Worm (Caenorhabditis elegans) whole organism, young adult: ENCODE data around the gene nhr-207.

Experiments used
- B0019.2 ChIP-seq: fragments of 200-800 bp; sonication (Bioruptor generic); conservative IDR thresholded peaks from 2 replicates; pipeline ENCODE4 v1.3.6; 2022; ENCODE audit warnings: missing genetic modification reagents, missing genetic modification characterization, missing compliant biosample characterization
- B0261.1 ChIP-seq: sonication (generic microtip); optimal IDR thresholded peaks from 2 replicates; lab custom pipeline; 2016; ENCODE audit warnings: mild to moderate bottlenecking, missing genetic modification characterization, moderate library complexity, missing compliant biosample characterization
- F10E7.11 ChIP-seq: sonication (generic microtip); optimal IDR thresholded peaks from 2 replicates; lab custom pipeline; 2017; ENCODE audit warnings: mild to moderate bottlenecking, missing genetic modification characterization, moderate library complexity, missing compliant biosample characterization
- F23B12.7 ChIP-seq: sonication (generic microtip); optimal IDR thresholded peaks from 2 replicates; lab custom pipeline; 2017; ENCODE audit warnings: missing genetic modification characterization, mild to moderate bottlenecking, missing compliant biosample characterization, antibody characterized with exemption, moderate library complexity; ENCODE audit not compliant: insufficient read depth
- F33H1.4 ChIP-seq: fragments of 200-800 bp; sonication (Bioruptor generic); IDR thresholded peaks from 2 replicates; pipeline ENCODE4 v1.3.6; 2022; ENCODE audit warnings: missing genetic modification reagents, missing genetic modification characterization, missing compliant biosample characterization
- F52B5.7 ChIP-seq: sonication (generic microtip); optimal IDR thresholded peaks from 2 replicates; lab custom pipeline; 2016; ENCODE audit warnings: mild to moderate bottlenecking, missing genetic modification characterization, missing compliant biosample characterization
- F57C9.4 ChIP-seq: sonication (generic microtip); optimal IDR thresholded peaks from 2 replicates; lab custom pipeline; 2017; ENCODE audit warnings: mild to moderate bottlenecking, missing genetic modification characterization, missing compliant biosample characterization
- K11D2.4 ChIP-seq: fragments of 200-800 bp; sonication (Bioruptor generic); IDR thresholded peaks from 2 replicates; pipeline ENCODE4 v1.3.6; 2022; ENCODE audit warnings: missing genetic modification reagents, missing genetic modification characterization, missing compliant biosample characterization
- K12H6.12 ChIP-seq: fragments of 200-800 bp; sonication (Bioruptor generic); optimal IDR thresholded peaks from 2 replicates; lab custom pipeline; 2018; ENCODE audit warnings: mild to moderate bottlenecking, missing genetic modification characterization, missing compliant biosample characterization
- T07F8.4 ChIP-seq: sonication (generic microtip); optimal IDR thresholded peaks from 2 replicates; lab custom pipeline; 2016; ENCODE audit warnings: mild to moderate bottlenecking, missing genetic modification characterization, moderate library complexity, missing compliant biosample characterization
- Y67H2A.10 ChIP-seq: fragments of 200-800 bp; sonication (Bioruptor generic); conservative IDR thresholded peaks from 2 replicates; pipeline ENCODE4 v1.3.6; 2022; ENCODE audit warnings: missing genetic modification reagents, missing genetic modification characterization, missing compliant biosample characterization
- Y95B8A.8 ChIP-seq: fragments of 200-800 bp; sonication (Bioruptor generic); IDR thresholded peaks from 2 replicates; pipeline ENCODE4 v1.3.6; 2022; ENCODE audit warnings: missing genetic modification reagents, missing genetic modification characterization, missing compliant biosample characterization
- ZK185.1 ChIP-seq: sonication (generic microtip); optimal IDR thresholded peaks from 2 replicates; lab custom pipeline; 2016; ENCODE audit warnings: mild to moderate bottlenecking, missing genetic modification characterization, missing compliant biosample characterization; ENCODE audit not compliant: poor library complexity, severe bottlenecking
- akir-1 ChIP-seq: fragments of 200-800 bp; sonication (Bioruptor generic); optimal IDR thresholded peaks from 2 replicates; lab custom pipeline; 2018; ENCODE audit warnings: mild to moderate bottlenecking, missing genetic modification characterization, moderate library complexity, missing compliant biosample characterization
- atf-7 ChIP-seq: sonication (generic microtip); optimal IDR thresholded peaks from 2 replicates; lab custom pipeline; 2017; ENCODE audit warnings: mild to moderate bottlenecking, missing genetic modification characterization, missing compliant biosample characterization
- athp-1 ChIP-seq: sonication (generic microtip); optimal IDR thresholded peaks from 2 replicates; lab custom pipeline; 2017; ENCODE audit warnings: mild to moderate bottlenecking, missing genetic modification characterization, missing compliant biosample characterization
- attf-5 ChIP-seq: fragments of 200-800 bp; sonication (Bioruptor generic); optimal IDR thresholded peaks from 2 replicates; lab custom pipeline; 2018; ENCODE audit warnings: mild to moderate bottlenecking, missing genetic modification characterization, missing compliant biosample characterization
- bed-1 ChIP-seq: fragments of 200-800 bp; sonication (Bioruptor generic); IDR thresholded peaks from 2 replicates; pipeline ENCODE4 v1.3.6; 2022; ENCODE audit warnings: missing genetic modification reagents, missing genetic modification characterization, missing compliant biosample characterization
- cebp-1 ChIP-seq, 2 experiments: fragments of 200-800 bp in 1 of 2; sonication (Bioruptor generic) in 1 of 2; sonication (generic microtip) in 1 of 2; IDR thresholded peaks in 1 of 2; optimal IDR thresholded peaks in 1 of 2; 2 replicates each; pipeline versions ENCODE4 v1.3.6 to Lab custom; 2017 to 2022; ENCODE audit warnings: missing compliant biosample characterization in 2 of 2, missing genetic modification characterization in 2 of 2, mild to moderate bottlenecking in 1 of 2, missing genetic modification reagents in 1 of 2, moderate library complexity in 1 of 2
- ceh-91 ChIP-seq: fragments of 200-800 bp; sonication (Bioruptor generic); IDR thresholded peaks from 2 replicates; pipeline ENCODE4 v1.3.6; 2022; ENCODE audit warnings: missing genetic modification reagents, missing genetic modification characterization, missing compliant biosample characterization
- die-1 ChIP-seq: sonication (generic microtip); optimal IDR thresholded peaks from 2 replicates; lab custom pipeline; 2016; ENCODE audit warnings: missing genotype, mild to moderate bottlenecking, missing genetic modification characterization, missing compliant biosample characterization
- dox-1 ChIP-seq: fragments of 200-800 bp; sonication (Bioruptor generic); IDR thresholded peaks from 2 replicates; pipeline ENCODE4 v1.3.6; 2022; ENCODE audit warnings: missing genetic modification reagents, missing genetic modification characterization, missing compliant biosample characterization
- dpl-1 ChIP-seq: fragments of 150-350 bp; optimal IDR thresholded peaks from 2 replicates; lab custom pipeline; 2014; ENCODE audit warnings: missing biosample characterization, missing genetic modification reagents, missing genetic modification characterization
- efl-1 ChIP-seq: fragments of 150-350 bp; optimal IDR thresholded peaks from 2 replicates; lab custom pipeline; 2014; ENCODE audit warnings: missing biosample characterization, missing genetic modification reagents, missing genetic modification characterization
- egl-18 ChIP-seq: fragments of 200-800 bp; sonication (Bioruptor generic); IDR thresholded peaks from 2 replicates; pipeline ENCODE4 v1.3.6; 2022; ENCODE audit warnings: missing genetic modification reagents, missing genetic modification characterization, missing compliant biosample characterization
- ekl-4 ChIP-seq: fragments of 200-800 bp; sonication (Bioruptor generic); IDR thresholded peaks from 2 replicates; pipeline ENCODE4 v1.3.6; 2022; ENCODE audit warnings: missing genetic modification reagents, missing genetic modification characterization, missing compliant biosample characterization
- him-1 ChIP-seq: sonication (generic microtip); optimal IDR thresholded peaks from 2 replicates; lab custom pipeline; 2016; ENCODE audit warnings: missing genotype, missing genetic modification reagents, missing genetic modification characterization, missing compliant biosample characterization
- hlh-26 ChIP-seq: fragments of 200-800 bp; sonication (Bioruptor generic); conservative IDR thresholded peaks from 2 replicates; pipeline ENCODE4 v1.3.6; 2022; ENCODE audit warnings: missing genetic modification reagents, missing genetic modification characterization, missing compliant biosample characterization
- hsf-1 ChIP-seq: fragments of 200-800 bp; sonication (Bioruptor generic); IDR thresholded peaks from 2 replicates; pipeline ENCODE4 v1.3.6; 2022; ENCODE audit warnings: missing genetic modification reagents, missing genetic modification characterization, missing compliant biosample characterization
- let-526 ChIP-seq: fragments of 200-800 bp; sonication (Bioruptor generic); IDR thresholded peaks from 2 replicates; pipeline ENCODE4 v1.3.6; 2022; ENCODE audit warnings: missing genetic modification reagents, missing genetic modification characterization, missing compliant biosample characterization
- let-607 ChIP-seq, 2 experiments: fragments of 200-800 bp in 1 of 2; sonication (Bioruptor generic) in 1 of 2; sonication (generic microtip) in 1 of 2; optimal IDR thresholded peaks; 2 replicates each; lab custom pipeline; 2016 to 2018; ENCODE audit warnings: mild to moderate bottlenecking in 2 of 2, missing compliant biosample characterization in 2 of 2, missing genetic modification characterization in 2 of 2, moderate library complexity in 2 of 2, missing genotype in 1 of 2
- lin-26 ChIP-seq: fragments of 200-800 bp; sonication (Bioruptor generic); IDR thresholded peaks from 2 replicates; pipeline ENCODE4 v1.3.6; 2022; ENCODE audit warnings: missing genetic modification reagents, missing genetic modification characterization, missing compliant biosample characterization
- lin-40 ChIP-seq: sonication (generic microtip); optimal IDR thresholded peaks from 2 replicates; lab custom pipeline; 2016; ENCODE audit warnings: missing genetic modification characterization, mild to moderate bottlenecking, missing compliant biosample characterization, missing genotype, missing genetic modification reagents
- lsy-27 ChIP-seq: sonication (generic microtip); optimal IDR thresholded peaks from 2 replicates; lab custom pipeline; 2017; ENCODE audit warnings: missing genetic modification characterization, mild to moderate bottlenecking, missing compliant biosample characterization, antibody characterized with exemption, missing genotype, borderline replicate concordance; ENCODE audit not compliant: insufficient read depth
- mes-4 ChIP-seq: sonication (generic microtip); optimal IDR thresholded peaks from 2 replicates; lab custom pipeline; 2016; ENCODE audit warnings: missing genotype, missing genetic modification characterization, missing compliant biosample characterization
- nfyb-1 ChIP-seq: fragments of 200-800 bp; sonication (Bioruptor generic); IDR thresholded peaks from 2 replicates; pipeline ENCODE4 v1.3.6; 2022; ENCODE audit warnings: missing genetic modification reagents, missing genetic modification characterization, missing compliant biosample characterization
- nhr-120 ChIP-seq: fragments of 200-800 bp; sonication (Bioruptor generic); IDR thresholded peaks from 2 replicates; pipeline ENCODE4 v1.3.6; 2022; ENCODE audit warnings: missing genetic modification characterization, missing compliant biosample characterization
- nhr-179 ChIP-seq: sonication (generic microtip); optimal IDR thresholded peaks from 2 replicates; lab custom pipeline; 2016; ENCODE audit warnings: mild to moderate bottlenecking, missing genetic modification characterization, missing compliant biosample characterization
- pbrm-1 ChIP-seq: fragments of 200-800 bp; sonication (Bioruptor generic); IDR thresholded peaks from 2 replicates; pipeline ENCODE4 v1.3.6; 2022; ENCODE audit warnings: missing genetic modification reagents, missing genetic modification characterization, missing compliant biosample characterization
- rcor-1 ChIP-seq: fragments of 200-800 bp; sonication (Bioruptor generic); IDR thresholded peaks from 2 replicates; pipeline ENCODE4 v1.3.6; 2022; ENCODE audit warnings: missing genetic modification reagents, missing genetic modification characterization, missing compliant biosample characterization
- repo-1 ChIP-seq: sonication (generic microtip); optimal IDR thresholded peaks from 2 replicates; lab custom pipeline; 2017; ENCODE audit warnings: mild to moderate bottlenecking, missing genetic modification characterization, missing compliant biosample characterization
- sdz-38 ChIP-seq: sonication (generic microtip); optimal IDR thresholded peaks from 2 replicates; lab custom pipeline; 2016; ENCODE audit warnings: missing genotype, missing genetic modification characterization, missing compliant biosample characterization
- sea-2 ChIP-seq: fragments of 200-800 bp; sonication (Bioruptor generic); IDR thresholded peaks from 2 replicates; pipeline ENCODE4 v1.3.6; 2022; ENCODE audit warnings: missing genetic modification characterization, missing compliant biosample characterization
- snpc-1.1 ChIP-seq: sonication (generic microtip); optimal IDR thresholded peaks from 2 replicates; lab custom pipeline; 2017; ENCODE audit warnings: missing genetic modification characterization, mild to moderate bottlenecking, missing compliant biosample characterization, antibody characterized with exemption, moderate library complexity, missing genotype, missing genetic modification reagents; ENCODE audit not compliant: insufficient read depth
- snpc-4 ChIP-seq, 5 experiments: fragments of 150-350 bp in 1 of 5; sonication (generic microtip) in 4 of 5; optimal IDR thresholded peaks; 2 replicates each; lab custom pipeline; 2014 to 2018; ENCODE audit warnings: missing genetic modification characterization in 5 of 5, missing biosample characterization in 3 of 5, antibody characterized with exemption in 2 of 5, mild to moderate bottlenecking in 2 of 5, missing compliant biosample characterization in 2 of 5, missing genotype in 2 of 5, moderate library complexity in 2 of 5, missing genetic modification reagents in 1 of 5
- tbp1 ChIP-seq: fragments of 200-800 bp; sonication (Bioruptor generic); optimal IDR thresholded peaks from 2 replicates; lab custom pipeline; 2018; ENCODE audit warnings: mild to moderate bottlenecking, missing genetic modification characterization, missing compliant biosample characterization
- ztf-6 ChIP-seq: fragments of 200-800 bp; sonication (Bioruptor generic); IDR thresholded peaks from 2 replicates; pipeline ENCODE4 v1.3.6; 2022; ENCODE audit warnings: missing genetic modification reagents, missing genetic modification characterization, missing compliant biosample characterization

Gene nhr-207

ce11 chrV:12065859-12066258 lies 30.1 kb upstream of the nhr-207 start:
- TF ChIP-seq T07F8.4 (tag; lab: Kevin White, UChicago) (no peak), dpl-1 (GFP tag; lab: Kevin White, UChicago) (peak; percentile 20), athp-1 (tag; lab: Kevin White, UChicago) (no peak), ekl-4 (GFP tag; lab: Robert Waterston, UW) (no peak), F23B12.7 (tag; lab: Kevin White, UChicago) (peak; percentile 64), ztf-6 (GFP tag; lab: Robert Waterston, UW) (no peak), B0261.1 (tag; lab: Kevin White, UChicago) (no peak), nfyb-1 (GFP tag; lab: Robert Waterston, UW) (no peak), sea-2 (no peak), F52B5.7 (no peak), akir-1 (GFP tag; lab: Kevin White, UChicago) (no peak), repo-1 (no peak), F10E7.11 (tag; lab: Kevin White, UChicago) (no peak), Y67H2A.10 (GFP tag; lab: Robert Waterston, UW) (no peak), B0019.2 (GFP tag; lab: Robert Waterston, UW) (no peak), lin-26 (GFP tag; lab: Robert Waterston, UW) (no peak), efl-1 (GFP tag; lab: Kevin White, UChicago) (no peak), pbrm-1 (GFP tag; lab: Robert Waterston, UW) (0 out of 2 replicates have a peak, but pooled peaks have one; percentile 37), tbp1 (GFP tag; lab: Kevin White, UChicago) (no peak), Y95B8A.8 (GFP tag; lab: Robert Waterston, UW) (no peak), F33H1.4 (GFP tag; lab: Robert Waterston, UW) (0 out of 2 replicates have a peak, but pooled peaks have one; percentile 15), nhr-179 (tag; lab: Kevin White, UChicago) (no peak), ceh-91 (no peak), snpc-4 (GFP tag; optimal IDR thresholded peaks at IDR 0.05; lab: Kevin White, UChicago) (no peak), snpc-4 (tag; optimal IDR thresholded peaks at IDR 0.05; lab: Kevin White, UChicago) (peak in 1 of 4 experiments; percentile 49), lsy-27 (tag; lab: Kevin White, UChicago) (no peak), K12H6.12 (tag; lab: Kevin White, UChicago) (no peak), F57C9.4 (tag; lab: Kevin White, UChicago) (no peak), ZK185.1 (tag; lab: Kevin White, UChicago) (no peak), egl-18 (GFP tag; lab: Robert Waterston, UW) (no peak), let-607 (tag; optimal IDR thresholded peaks at IDR 0.05; lab: Kevin White, UChicago) (no peak), K11D2.4 (GFP tag; lab: Robert Waterston, UW) (0 out of 2 replicates have a peak, but pooled peaks have one; percentile 18), hlh-26 (GFP tag; lab: Robert Waterston, UW) (no peak), him-1 (no peak), let-526 (GFP tag; lab: Robert Waterston, UW) (no peak), snpc-1.1 (tag; lab: Kevin White, UChicago) (no peak), atf-7 (tag; lab: Kevin White, UChicago) (no peak), rcor-1 (no peak), attf-5 (GFP tag; lab: Kevin White, UChicago) (no peak), nhr-120 (GFP tag; lab: Robert Waterston, UW) (no peak), lin-40 (tag; lab: Kevin White, UChicago) (no peak), die-1 (tag; lab: Kevin White, UChicago) (no peak), hsf-1 (GFP tag; lab: Robert Waterston, UW) (no peak), bed-1 (GFP tag; lab: Robert Waterston, UW) (no peak), cebp-1 (GFP tag; IDR thresholded peaks at IDR 0.05; lab: Robert Waterston, UW) (no peak), cebp-1 (tag; optimal IDR thresholded peaks at IDR 0.05; lab: Kevin White, UChicago) (no peak), dox-1 (peak; percentile 29; the same call in 1 of the 2 replicates), sdz-38 (tag; lab: Kevin White, UChicago) (no peak), mes-4 (tag; lab: Kevin White, UChicago) (no peak)
